Worm (Caenorhabditis elegans) whole organism, young adult: ENCODE measurements around the gene nhr-124.

Experiments used
- B0035.1 ChIP-seq: sonication (generic microtip); optimal IDR thresholded peaks from 2 replicates; lab custom pipeline; 2016; ENCODE audit warnings: missing genetic modification characterization, mild to moderate bottlenecking, missing compliant biosample characterization, missing genotype, missing genetic modification reagents
- B0336.3 ChIP-seq: fragments of 200-800 bp; sonication (Bioruptor generic); IDR thresholded peaks from 2 replicates; pipeline ENCODE4 v1.3.6; 2022; ENCODE audit warnings: missing genetic modification characterization, missing compliant biosample characterization
- D2030.7 ChIP-seq: fragments of 200-800 bp; sonication (Bioruptor generic); IDR thresholded peaks from 2 replicates; pipeline ENCODE4 v1.3.6; 2022; ENCODE audit warnings: missing genetic modification reagents, missing genetic modification characterization, missing compliant biosample characterization
- F22D6.2 ChIP-seq: sonication (generic microtip); optimal IDR thresholded peaks from 2 replicates; lab custom pipeline; 2016; ENCODE audit warnings: mild to moderate bottlenecking, missing genetic modification characterization, missing compliant biosample characterization
- F33H1.4 ChIP-seq: fragments of 200-800 bp; sonication (Bioruptor generic); IDR thresholded peaks from 2 replicates; pipeline ENCODE4 v1.3.6; 2022; ENCODE audit warnings: missing genetic modification reagents, missing genetic modification characterization, missing compliant biosample characterization
- F37B4.10 ChIP-seq: fragments of 200-800 bp; sonication (Bioruptor generic); IDR thresholded peaks from 2 replicates; pipeline ENCODE4 v1.3.6; 2022; ENCODE audit warnings: missing genetic modification characterization, missing compliant biosample characterization
- K12H6.12 ChIP-seq: fragments of 200-800 bp; sonication (Bioruptor generic); optimal IDR thresholded peaks from 2 replicates; lab custom pipeline; 2018; ENCODE audit warnings: mild to moderate bottlenecking, missing genetic modification characterization, missing compliant biosample characterization
- T26A5.8 ChIP-seq: sonication (generic microtip); optimal IDR thresholded peaks from 2 replicates; lab custom pipeline; 2016; ENCODE audit warnings: missing genetic modification characterization, missing compliant biosample characterization
- Y53G8AR.9 ChIP-seq: fragments of 200-800 bp; sonication (Bioruptor generic); conservative IDR thresholded peaks from 2 replicates; pipeline ENCODE4 v1.3.6; 2022; ENCODE audit warnings: missing genetic modification reagents, missing genetic modification characterization, missing compliant biosample characterization
- Y67H2A.10 ChIP-seq: fragments of 200-800 bp; sonication (Bioruptor generic); conservative IDR thresholded peaks from 2 replicates; pipeline ENCODE4 v1.3.6; 2022; ENCODE audit warnings: missing genetic modification reagents, missing genetic modification characterization, missing compliant biosample characterization
- Y79H2A.3 ChIP-seq: fragments of 200-800 bp; sonication (Bioruptor generic); conservative IDR thresholded peaks from 2 replicates; pipeline ENCODE4 v1.3.6; 2022; ENCODE audit warnings: missing genetic modification reagents, missing genetic modification characterization, missing compliant biosample characterization
- akir-1 ChIP-seq: fragments of 200-800 bp; sonication (Bioruptor generic); optimal IDR thresholded peaks from 2 replicates; lab custom pipeline; 2018; ENCODE audit warnings: mild to moderate bottlenecking, missing genetic modification characterization, moderate library complexity, missing compliant biosample characterization
- ama-1 ChIP-seq, 3 experiments: fragments of 150-350 bp in 1 of 3; sonication (generic microtip) in 2 of 3; optimal IDR thresholded peaks; 2 replicates each; lab custom pipeline; 2014 to 2018; ENCODE audit warnings: missing biosample characterization in 2 of 3, missing genetic modification characterization in 2 of 3, missing genetic modification reagents in 2 of 3
- attf-5 ChIP-seq: fragments of 200-800 bp; sonication (Bioruptor generic); optimal IDR thresholded peaks from 2 replicates; lab custom pipeline; 2018; ENCODE audit warnings: mild to moderate bottlenecking, missing genetic modification characterization, missing compliant biosample characterization
- bed-2 ChIP-seq: fragments of 200-800 bp; sonication (Bioruptor generic); IDR thresholded peaks from 2 replicates; pipeline ENCODE4 v1.3.6; 2022; ENCODE audit warnings: missing genetic modification reagents, missing genetic modification characterization, missing compliant biosample characterization
- ccch-3 ChIP-seq: fragments of 200-800 bp; sonication (Bioruptor generic); optimal IDR thresholded peaks from 2 replicates; lab custom pipeline; 2018; ENCODE audit warnings: mild to moderate bottlenecking, missing genetic modification characterization, missing compliant biosample characterization
- cebp-1 ChIP-seq, 2 experiments: fragments of 200-800 bp in 1 of 2; sonication (Bioruptor generic) in 1 of 2; sonication (generic microtip) in 1 of 2; IDR thresholded peaks in 1 of 2; optimal IDR thresholded peaks in 1 of 2; 2 replicates each; pipeline versions ENCODE4 v1.3.6 to Lab custom; 2017 to 2022; ENCODE audit warnings: missing compliant biosample characterization in 2 of 2, missing genetic modification characterization in 2 of 2, mild to moderate bottlenecking in 1 of 2, missing genetic modification reagents in 1 of 2, moderate library complexity in 1 of 2
- cebp-2 ChIP-seq: fragments of 200-800 bp; sonication (Bioruptor generic); IDR thresholded peaks from 2 replicates; pipeline ENCODE4 v1.3.6; 2022; ENCODE audit warnings: missing genetic modification characterization, missing compliant biosample characterization
- dpff-1 ChIP-seq: sonication (generic microtip); optimal IDR thresholded peaks from 2 replicates; lab custom pipeline; 2017; ENCODE audit warnings: mild to moderate bottlenecking, missing genetic modification characterization, missing compliant biosample characterization
- egl-18 ChIP-seq: fragments of 200-800 bp; sonication (Bioruptor generic); IDR thresholded peaks from 2 replicates; pipeline ENCODE4 v1.3.6; 2022; ENCODE audit warnings: missing genetic modification reagents, missing genetic modification characterization, missing compliant biosample characterization
- egrh-3 ChIP-seq: fragments of 200-800 bp; sonication (Bioruptor generic); IDR thresholded peaks from 2 replicates; pipeline ENCODE4 v1.3.6; 2022; ENCODE audit warnings: missing genetic modification reagents, missing genetic modification characterization, missing compliant biosample characterization
- gei-17 ChIP-seq: fragments of 200-800 bp; sonication (Bioruptor generic); optimal IDR thresholded peaks from 2 replicates; lab custom pipeline; 2018; ENCODE audit warnings: mild to moderate bottlenecking, missing genetic modification characterization, missing compliant biosample characterization
- hlh-12 ChIP-seq: sonication (generic microtip); optimal IDR thresholded peaks from 2 replicates; lab custom pipeline; 2016; ENCODE audit warnings: missing genetic modification characterization, missing compliant biosample characterization
- hmg-1.2 ChIP-seq: fragments of 200-800 bp; sonication (Bioruptor generic); IDR thresholded peaks from 2 replicates; pipeline ENCODE4 v1.3.6; 2022; ENCODE audit warnings: missing genetic modification reagents, missing genetic modification characterization, missing compliant biosample characterization
- hmg-20 ChIP-seq: fragments of 200-800 bp; sonication (Bioruptor generic); IDR thresholded peaks from 2 replicates; pipeline ENCODE4 v1.3.6; 2022; ENCODE audit warnings: missing genetic modification reagents, missing genetic modification characterization, missing compliant biosample characterization
- lag-1 ChIP-seq: fragments of 200-800 bp; sonication (Bioruptor generic); IDR thresholded peaks from 2 replicates; pipeline ENCODE4 v1.3.6; 2022; ENCODE audit warnings: missing genetic modification reagents, missing genetic modification characterization, missing compliant biosample characterization
- lin-26 ChIP-seq: fragments of 200-800 bp; sonication (Bioruptor generic); IDR thresholded peaks from 2 replicates; pipeline ENCODE4 v1.3.6; 2022; ENCODE audit warnings: missing genetic modification reagents, missing genetic modification characterization, missing compliant biosample characterization
- lin-54 ChIP-seq: fragments of 200-800 bp; sonication (Bioruptor generic); optimal IDR thresholded peaks from 2 replicates; lab custom pipeline; 2018; ENCODE audit warnings: mild to moderate bottlenecking, missing genetic modification characterization, missing compliant biosample characterization
- lir-1 ChIP-seq: fragments of 200-800 bp; sonication (Bioruptor generic); conservative IDR thresholded peaks from 2 replicates; pipeline ENCODE4 v1.3.6; 2022; ENCODE audit warnings: missing genetic modification reagents, missing genetic modification characterization, missing compliant biosample characterization
- lsl-1 ChIP-seq: fragments of 200-800 bp; sonication (Bioruptor generic); optimal IDR thresholded peaks from 2 replicates; lab custom pipeline; 2018; ENCODE audit warnings: mild to moderate bottlenecking, missing genetic modification characterization, moderate library complexity, missing compliant biosample characterization
- lsy-27 ChIP-seq: sonication (generic microtip); optimal IDR thresholded peaks from 2 replicates; lab custom pipeline; 2017; ENCODE audit warnings: missing genetic modification characterization, mild to moderate bottlenecking, missing compliant biosample characterization, antibody characterized with exemption, missing genotype, borderline replicate concordance; ENCODE audit not compliant: insufficient read depth
- madf-3 ChIP-seq: fragments of 200-800 bp; sonication (Bioruptor generic); IDR thresholded peaks from 2 replicates; pipeline ENCODE4 v1.3.6; 2022; ENCODE audit warnings: missing genetic modification reagents, missing genetic modification characterization, missing compliant biosample characterization
- madf-6 ChIP-seq: fragments of 200-800 bp; sonication (Bioruptor generic); IDR thresholded peaks from 2 replicates; pipeline ENCODE4 v1.3.6; 2022; ENCODE audit warnings: missing genetic modification reagents, missing genetic modification characterization, missing compliant biosample characterization
- nhr-120 ChIP-seq: fragments of 200-800 bp; sonication (Bioruptor generic); IDR thresholded peaks from 2 replicates; pipeline ENCODE4 v1.3.6; 2022; ENCODE audit warnings: missing genetic modification characterization, missing compliant biosample characterization
- nhr-80 ChIP-seq: sonication (generic microtip); optimal IDR thresholded peaks from 2 replicates; lab custom pipeline; 2016; ENCODE audit warnings: missing genetic modification characterization, missing compliant biosample characterization
- pbrm-1 ChIP-seq: fragments of 200-800 bp; sonication (Bioruptor generic); IDR thresholded peaks from 2 replicates; pipeline ENCODE4 v1.3.6; 2022; ENCODE audit warnings: missing genetic modification reagents, missing genetic modification characterization, missing compliant biosample characterization
- pha-4 ChIP-seq: fragments of 150-350 bp; sonication (generic microtip); optimal IDR thresholded peaks from 2 replicates; lab custom pipeline; 2014; ENCODE audit warnings: missing biosample characterization, missing genetic modification reagents, missing genetic modification characterization
- rcor-1 ChIP-seq: fragments of 200-800 bp; sonication (Bioruptor generic); IDR thresholded peaks from 2 replicates; pipeline ENCODE4 v1.3.6; 2022; ENCODE audit warnings: missing genetic modification reagents, missing genetic modification characterization, missing compliant biosample characterization
- sdz-38 ChIP-seq: sonication (generic microtip); optimal IDR thresholded peaks from 2 replicates; lab custom pipeline; 2016; ENCODE audit warnings: missing genotype, missing genetic modification characterization, missing compliant biosample characterization
- snpc-1.1 ChIP-seq: sonication (generic microtip); optimal IDR thresholded peaks from 2 replicates; lab custom pipeline; 2017; ENCODE audit warnings: missing genetic modification characterization, mild to moderate bottlenecking, missing compliant biosample characterization, antibody characterized with exemption, moderate library complexity, missing genotype, missing genetic modification reagents; ENCODE audit not compliant: insufficient read depth
- snpc-4 ChIP-seq, 5 experiments: fragments of 150-350 bp in 1 of 5; sonication (generic microtip) in 4 of 5; optimal IDR thresholded peaks; 2 replicates each; lab custom pipeline; 2014 to 2018; ENCODE audit warnings: missing genetic modification characterization in 5 of 5, missing biosample characterization in 3 of 5, antibody characterized with exemption in 2 of 5, mild to moderate bottlenecking in 2 of 5, missing compliant biosample characterization in 2 of 5, missing genotype in 2 of 5, moderate library complexity in 2 of 5, missing genetic modification reagents in 1 of 5
- sptf-2 ChIP-seq: fragments of 200-800 bp; sonication (Bioruptor generic); optimal IDR thresholded peaks from 2 replicates; lab custom pipeline; 2018; ENCODE audit warnings: mild to moderate bottlenecking, missing genetic modification characterization, missing compliant biosample characterization
- unc-62 ChIP-seq: fragments of 150-350 bp; optimal IDR thresholded peaks from 2 replicates; lab custom pipeline; 2014; ENCODE audit warnings: missing biosample characterization, missing genetic modification reagents, missing genetic modification characterization
- ztf-26 ChIP-seq: sonication (generic microtip); optimal IDR thresholded peaks from 2 replicates; lab custom pipeline; 2017; ENCODE audit warnings: missing genetic modification characterization, missing compliant biosample characterization

The nhr-124 gene

DNA sequence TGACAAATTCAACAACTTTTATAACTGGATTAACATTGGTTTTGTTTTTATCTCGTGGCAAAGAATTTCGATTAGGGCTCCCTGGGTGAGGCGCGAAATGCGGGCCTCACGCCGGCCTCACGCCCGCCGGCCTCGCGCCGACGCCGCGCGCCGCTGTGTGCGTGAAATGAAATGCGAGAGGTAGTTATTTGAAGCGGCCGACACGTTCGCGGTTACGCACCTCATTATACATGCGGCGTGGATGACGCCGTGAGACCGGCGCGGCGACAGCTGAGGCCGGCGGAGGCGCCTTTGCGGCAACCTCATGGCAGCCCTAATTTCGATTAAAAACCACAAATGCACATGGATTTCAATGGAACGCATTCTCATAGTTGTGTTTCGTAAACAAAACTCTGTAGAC is 41.5 kb upstream of the nhr-124 start:
- TF ChIP-seq T26A5.8 (tag; lab: Kevin White, UChicago) (no peak), nhr-120 (0 out of 2 replicates have a peak, but pooled peaks have one; percentile 43), F22D6.2 (tag; lab: Kevin White, UChicago) (no peak), Y53G8AR.9 (GFP tag; lab: Robert Waterston, UW) (no peak), bed-2 (GFP tag; lab: Robert Waterston, UW) (no peak), F33H1.4 (no peak), hmg-1.2 (GFP tag; lab: Robert Waterston, UW) (peak; percentile 57), snpc-4 (GFP tag; optimal IDR thresholded peaks at IDR 0.05; lab: Kevin White, UChicago) (no peak), snpc-4 (tag; optimal IDR thresholded peaks at IDR 0.05; lab: Kevin White, UChicago) (peak in 2 of 4 experiments; percentile 74 to 84), cebp-2 (no peak), F37B4.10 (GFP tag; lab: Robert Waterston, UW) (0 out of 2 replicates have a peak, but pooled peaks have one; percentile 78), egl-18 (GFP tag; lab: Robert Waterston, UW) (0 out of 2 replicates have a peak, but pooled peaks have one; percentile 30), Y79H2A.3 (GFP tag; lab: Robert Waterston, UW) (no peak)

DNA sequence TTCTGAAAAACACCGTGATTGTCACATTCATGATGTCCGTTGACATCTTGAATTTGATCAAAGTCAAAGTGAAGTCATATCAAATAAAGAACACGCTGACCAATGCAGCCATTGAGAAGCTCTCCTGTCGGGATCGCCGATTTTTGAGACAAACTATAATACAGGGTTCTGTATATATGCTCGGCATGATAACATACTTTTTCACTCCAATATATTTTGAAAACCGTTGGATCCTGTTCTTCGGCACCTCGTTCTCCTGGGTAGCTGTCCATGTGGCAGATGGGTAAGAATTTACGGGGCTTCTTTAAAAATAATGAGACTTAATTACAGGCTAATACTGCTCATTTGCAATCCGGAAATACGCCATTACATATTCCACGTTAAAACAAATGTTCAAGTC is 36.5 kb upstream of the nhr-124 start:
- TF ChIP-seq cebp-1 (GFP tag; IDR thresholded peaks at IDR 0.05; lab: Robert Waterston, UW) (no peak), cebp-1 (tag; optimal IDR thresholded peaks at IDR 0.05; lab: Kevin White, UChicago) (no peak), madf-3 (0 out of 2 replicates have a peak, but pooled peaks have one; percentile 45)

DNA sequence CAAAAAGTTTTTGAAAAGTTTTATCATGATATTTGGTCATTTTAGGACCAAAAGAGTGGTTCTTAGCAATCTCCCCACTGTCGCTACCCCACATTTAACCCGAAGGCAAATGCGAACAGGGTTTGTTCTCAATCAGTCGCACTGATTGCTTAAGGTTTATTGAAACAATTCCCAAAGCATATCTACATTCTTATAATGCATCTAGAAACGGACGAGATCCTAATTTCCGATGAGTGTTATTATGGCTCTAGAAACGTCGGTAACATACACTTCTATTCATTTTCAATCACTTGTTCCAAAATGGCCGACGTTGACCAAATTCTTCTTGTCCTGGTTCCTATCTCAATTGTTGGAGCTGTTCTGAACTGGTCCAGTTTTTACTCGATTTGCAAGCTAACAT is 35.6 kb upstream of the nhr-124 start, which contains the start of gene srx-65:
Gene srx-65 (plus strand): TSS at position 301 of the 400 bp plus-strand sequence.
- no peak for TF ChIP-seq Y79H2A.3 (GFP tag; lab: Robert Waterston, UW)
- TF ChIP-seq egrh-3 (GFP tag; lab: Robert Waterston, UW): no peak
- TF ChIP-seq snpc-1.1: no peak
- no peak for TF ChIP-seq sptf-2 (GFP tag; lab: Kevin White, UChicago)
- no peak for TF ChIP-seq sdz-38 (tag; lab: Kevin White, UChicago)
- TF ChIP-seq B0336.3 (GFP tag; lab: Robert Waterston, UW): no peak
- no peak for TF ChIP-seq akir-1
- TF ChIP-seq dpff-1 (tag; lab: Kevin White, UChicago): no peak
- TF ChIP-seq pbrm-1: no peak
- no peak for TF ChIP-seq unc-62 (GFP tag; lab: Kevin White, UChicago)
- TF ChIP-seq lsy-27 (tag; lab: Kevin White, UChicago): no peak
- TF ChIP-seq Y53G8AR.9 (GFP tag; lab: Robert Waterston, UW): no peak
- no peak for TF ChIP-seq ccch-3
- no peak for TF ChIP-seq gei-17 (GFP tag; lab: Kevin White, UChicago)
- no peak for TF ChIP-seq madf-6 (GFP tag; lab: Robert Waterston, UW)
- TF ChIP-seq ama-1 (optimal IDR thresholded peaks at IDR 0.05; lab: Kevin White, UChicago): no peak
- no peak for TF ChIP-seq ama-1 (GFP tag; optimal IDR thresholded peaks at IDR 0.05; lab: Kevin White, UChicago)
- TF ChIP-seq lin-26 (GFP tag; lab: Robert Waterston, UW): no peak
- TF ChIP-seq hmg-20 (GFP tag; lab: Robert Waterston, UW): no peak
- TF ChIP-seq pha-4 (tag; lab: Kevin White, UChicago): no peak
- no peak for TF ChIP-seq rcor-1

DNA sequence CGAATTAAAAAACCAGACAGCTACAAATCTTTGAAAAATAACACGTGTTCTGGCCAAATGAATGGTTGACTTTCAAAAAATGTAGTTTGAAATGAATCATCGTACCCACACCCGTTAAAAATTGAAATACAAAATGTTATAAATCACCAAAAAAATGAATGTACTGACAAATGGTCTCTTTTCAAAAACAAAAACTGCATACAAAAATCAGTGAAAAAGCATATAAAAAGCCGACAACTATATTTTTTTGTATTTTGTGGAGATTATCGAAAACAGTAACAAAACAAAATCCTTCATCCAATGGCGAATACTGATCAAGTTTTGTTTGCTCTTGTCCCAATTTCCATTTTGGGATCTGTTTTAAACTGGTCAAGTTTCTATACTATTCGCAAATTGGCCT is 33.3 kb upstream of the nhr-124 start, which contains the start of gene srx-66:
Gene srx-66 (plus strand): TSS at position 301 of the 400 bp plus-strand sequence.
- TF ChIP-seq lag-1 (GFP tag; lab: Robert Waterston, UW): no peak
- no peak for TF ChIP-seq attf-5
- no peak for TF ChIP-seq hlh-12
- TF ChIP-seq B0035.1 (tag; lab: Kevin White, UChicago): no peak
- no peak for TF ChIP-seq madf-3
- no peak for TF ChIP-seq Y67H2A.10 (GFP tag; lab: Robert Waterston, UW)
- TF ChIP-seq lsl-1 (GFP tag; lab: Kevin White, UChicago): no peak
- TF ChIP-seq Y53G8AR.9 (GFP tag; lab: Robert Waterston, UW): no peak
- no peak for TF ChIP-seq K12H6.12 (tag; lab: Kevin White, UChicago)
- no peak for TF ChIP-seq lin-54 (GFP tag; lab: Kevin White, UChicago)
- no peak for TF ChIP-seq nhr-80 (tag; lab: Kevin White, UChicago)
- TF ChIP-seq D2030.7 (GFP tag; lab: Robert Waterston, UW): no peak
- TF ChIP-seq ztf-26: no peak
- no peak for TF ChIP-seq lir-1 (GFP tag; lab: Robert Waterston, UW)
